Worm (Caenorhabditis elegans): ENCODE results near the gene lido-7.
A peak's percentile ranks its signal among the peaks of the same experiment; 100 is the strongest.

lido-7 gene

ce11 chrII:2976597-2976996 lies 11.5 kb upstream of the lido-7 start, which contains the start of gene nhr-88 (continued):
- peak in 1 of 3 experiments; percentile 48 for TF ChIP-seq ceh-82 (tag; optimal IDR thresholded peaks at IDR 0.05)
- no peak for TF ChIP-seq alr-1 (tag; optimal IDR thresholded peaks at IDR 0.05; ENCODE audit: borderline replicate concordance)

- TF ChIP-seq hpl-2 (GFP tag; optimal IDR thresholded peaks at IDR 0.05), result no peak
- no peak for TF ChIP-seq elt-3 (tag; optimal IDR thresholded peaks at IDR 0.05)
- TF ChIP-seq grh-1 (GFP tag; IDR thresholded peaks at IDR 0.05), result peak; percentile 68
- no peak for TF ChIP-seq egl-13 (tag; optimal IDR thresholded peaks at IDR 0.05)
- no peak for TF ChIP-seq mdl-1 (tag; optimal IDR thresholded peaks at IDR 0.05)
- no peak for TF ChIP-seq ceh-88 (GFP tag; IDR thresholded peaks at IDR 0.05)
- TF ChIP-seq hlh-17 (GFP tag; optimal IDR thresholded peaks at IDR 0.05; ENCODE audit: borderline replicate concordance), result no peak
- TF ChIP-seq elt-2 (tag; optimal IDR thresholded peaks at IDR 0.05), result no peak
- TF ChIP-seq nhr-47 (tag; optimal IDR thresholded peaks at IDR 0.05), result no peak
- TF ChIP-seq dsc-1 (tag; optimal IDR thresholded peaks at IDR 0.05), result no peak
- no peak for TF ChIP-seq pqm-1 (tag; optimal IDR thresholded peaks at IDR 0.05)
- peak in 1 of 3 experiments; percentile 21 for TF ChIP-seq dpl-1 (GFP tag; optimal IDR thresholded peaks at IDR 0.05)
- no peak for TF ChIP-seq F16B12.6 (tag; optimal IDR thresholded peaks at IDR 0.05)
- TF ChIP-seq fos-1 (tag; optimal IDR thresholded peaks at IDR 0.05), result no peak
- no peak for TF ChIP-seq C34B4.2 (tag; optimal IDR thresholded peaks at IDR 0.05)
- TF ChIP-seq lsy-2 (tag; optimal IDR thresholded peaks at IDR 0.05), result peak in 1 of 2 experiments; percentile 3
- peak; percentile 88 for TF ChIP-seq nhr-85 (tag)
- no peak for TF ChIP-seq ceh-90 (tag; optimal IDR thresholded peaks at IDR 0.05)
- peak; percentile 89 for TF ChIP-seq blmp-1 (tag; optimal IDR thresholded peaks at IDR 0.05)
- TF ChIP-seq aha-1 (tag; optimal IDR thresholded peaks at IDR 0.05), result no peak
- TF ChIP-seq efl-3 (GFP tag; optimal IDR thresholded peaks at IDR 0.05), result no peak
- no peak for TF ChIP-seq alr-1 (tag; optimal IDR thresholded peaks at IDR 0.05; ENCODE audit: borderline replicate concordance)
- TF ChIP-seq lir-3 (tag; optimal IDR thresholded peaks at IDR 0.05; ENCODE audit: poor library complexity), result no peak
- peak; percentile 29 for TF ChIP-seq lin-14 (GFP tag; optimal IDR thresholded peaks at IDR 0.05)
- peak in 1 of 2 experiments; percentile 45 for TF ChIP-seq lin-35 (GFP tag; optimal IDR thresholded peaks at IDR 0.05)
- TF ChIP-seq efl-1 (optimal IDR thresholded peaks at IDR 0.05), result peak in 1 of 2 experiments; percentile 7
- TF ChIP-seq efl-1 (GFP tag; optimal IDR thresholded peaks at IDR 0.05 in 1 of 2), result no peak
- TF ChIP-seq ets-5 (GFP tag; IDR thresholded peaks at IDR 0.05), result no peak
- peak; percentile 6 for TF ChIP-seq snu-23 (GFP tag; optimal IDR thresholded peaks at IDR 0.05)
Observed at ce11 chrII:2977652-2978051, 10.4 kb upstream of the lido-7 start.

ce11 chrII:2979061-2979460 lies 9.0 kb upstream of the lido-7 start:
- TF ChIP-seq nhr-71 (tag; optimal IDR thresholded peaks at IDR 0.05) (no peak), sox-4 (tag; optimal IDR thresholded peaks at IDR 0.05) (no peak), isw-1 (GFP tag; IDR thresholded peaks at IDR 0.05) (no peak), rnt-1 (tag; optimal IDR thresholded peaks at IDR 0.05) (no peak), hlh-4 (tag; optimal IDR thresholded peaks at IDR 0.05) (no peak), lin-14 (GFP tag; optimal IDR thresholded peaks at IDR 0.05) (no peak), nhr-11 (tag; optimal IDR thresholded peaks at IDR 0.05) (no peak), hpl-2 (GFP tag; optimal IDR thresholded peaks at IDR 0.05) (no peak), dsc-1 (tag; optimal IDR thresholded peaks at IDR 0.05) (no peak), unc-86 (tag; optimal IDR thresholded peaks at IDR 0.05) (no peak), unc-130 (tag; optimal IDR thresholded peaks at IDR 0.05) (no peak)

DNA sequence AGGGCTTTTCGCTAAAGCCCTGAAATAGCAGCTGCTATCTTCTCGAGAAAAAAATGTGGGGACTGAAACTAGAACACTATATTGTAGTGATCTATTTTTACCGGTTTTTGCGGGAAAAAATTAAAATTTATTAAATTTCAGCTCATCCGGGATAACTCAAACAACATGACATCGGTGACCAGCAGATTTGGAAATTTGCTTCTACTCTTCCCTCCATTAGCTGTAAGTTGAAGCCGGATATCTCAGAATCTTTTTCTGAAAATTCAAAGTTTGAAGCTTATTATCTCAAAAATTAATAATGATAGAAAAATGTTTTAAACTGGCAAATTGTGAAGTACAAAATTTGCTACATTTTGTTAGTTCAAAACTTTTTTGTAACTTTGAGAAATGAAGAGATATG lies 3.7 kb upstream of the lido-7 start:
- TF ChIP-seq ztf-11 (tag; optimal IDR thresholded peaks at IDR 0.05) (no peak), C16A3.4 (tag; optimal IDR thresholded peaks at IDR 0.05) (no peak), C34B4.2 (tag; optimal IDR thresholded peaks at IDR 0.05) (no peak), aly-2 (tag; optimal IDR thresholded peaks at IDR 0.05) (no peak), sptf-1 (tag; optimal IDR thresholded peaks at IDR 0.05) (no peak), snpc-4 (tag; optimal IDR thresholded peaks at IDR 0.05) (no peak), nhr-85 (tag) (no peak), hpl-2 (GFP tag; optimal IDR thresholded peaks at IDR 0.05) (no peak), Y116A8C.19 (tag; optimal IDR thresholded peaks at IDR 0.05; ENCODE audit: borderline replicate concordance) (no peak), ceh-82 (tag; optimal IDR thresholded peaks at IDR 0.05) (no peak), alr-1 (tag; optimal IDR thresholded peaks at IDR 0.05; ENCODE audit: borderline replicate concordance) (no peak), blmp-1 (tag; optimal IDR thresholded peaks at IDR 0.05) (no peak), sox-4 (tag; optimal IDR thresholded peaks at IDR 0.05) (no peak), nhr-12 (tag; optimal IDR thresholded peaks at IDR 0.05) (no peak), lin-39 (tag; optimal IDR thresholded peaks at IDR 0.05) (no peak), irx-1 (tag; optimal IDR thresholded peaks at IDR 0.05) (no peak), elt-2 (tag; optimal IDR thresholded peaks at IDR 0.05) (no peak), lir-3 (tag; optimal IDR thresholded peaks at IDR 0.05; ENCODE audit: poor library complexity) (no peak)

Measured in whole organism, L1 larva.